Worm (Caenorhabditis elegans) whole organism, late embryonic: ENCODE data around the gene acs-14.

Source experiments
- F13H6.1 ChIP-seq: sonication (generic microtip); optimal IDR thresholded peaks from 2 replicates; lab custom pipeline; 2016; ENCODE audit warnings: missing genetic modification characterization, missing compliant biosample characterization
- Y22D7AL.16 ChIP-seq: sonication (generic microtip); optimal IDR thresholded peaks from 2 replicates; lab custom pipeline; 2016; ENCODE audit warnings: missing genetic modification characterization, missing compliant biosample characterization
- ahr-1 ChIP-seq: sonication (generic microtip); optimal IDR thresholded peaks from 2 replicates; lab custom pipeline; 2016; ENCODE audit warnings: missing genetic modification characterization, missing compliant biosample characterization
- ama-1 ChIP-seq: fragments of 150-350 bp; optimal IDR thresholded peaks from 2 replicates; lab custom pipeline; 2014
- ceh-18 ChIP-seq: sonication (generic microtip); optimal IDR thresholded peaks from 2 replicates; lab custom pipeline; 2016; ENCODE audit warnings: missing genetic modification characterization, missing compliant biosample characterization
- ceh-19 ChIP-seq: fragments of 200-800 bp; sonication (Bioruptor generic); optimal IDR thresholded peaks from 2 replicates; lab custom pipeline; 2018; ENCODE audit warnings: mild to moderate bottlenecking, missing genetic modification characterization, missing compliant biosample characterization
- ceh-2 ChIP-seq: sonication (generic microtip); optimal IDR thresholded peaks from 2 replicates; lab custom pipeline; 2016; ENCODE audit warnings: missing genotype, missing genetic modification characterization, missing compliant biosample characterization
- ceh-22 ChIP-seq: sonication (generic microtip); optimal IDR thresholded peaks from 2 replicates; lab custom pipeline; 2017; ENCODE audit warnings: missing biosample characterization, missing genetic modification characterization
- ceh-24 ChIP-seq: sonication (generic microtip); optimal IDR thresholded peaks from 2 replicates; lab custom pipeline; 2016; ENCODE audit warnings: mild to moderate bottlenecking, missing genetic modification characterization, missing compliant biosample characterization
- ceh-34 ChIP-seq: sonication (generic microtip); optimal IDR thresholded peaks from 2 replicates; lab custom pipeline; 2016; ENCODE audit warnings: mild to moderate bottlenecking, missing genetic modification characterization, missing compliant biosample characterization
- ceh-48 ChIP-seq: sonication (generic microtip); optimal IDR thresholded peaks from 2 replicates; lab custom pipeline; 2016; ENCODE audit warnings: missing genetic modification characterization, inconsistent platforms, missing compliant biosample characterization
- dve-1 ChIP-seq: sonication (generic microtip); optimal IDR thresholded peaks from 2 replicates; lab custom pipeline; 2017; ENCODE audit warnings: antibody characterized with exemption, mild to moderate bottlenecking, missing genetic modification characterization, missing compliant biosample characterization
- ets-4 ChIP-seq: sonication (generic microtip); optimal IDR thresholded peaks from 2 replicates; lab custom pipeline; 2016; ENCODE audit warnings: missing genetic modification characterization, missing compliant biosample characterization
- eyg-1 ChIP-seq: sonication (generic microtip); optimal IDR thresholded peaks from 2 replicates; lab custom pipeline; 2016; ENCODE audit warnings: missing genotype, missing genetic modification characterization, missing compliant biosample characterization
- fax-1 ChIP-seq: sonication (generic microtip); optimal IDR thresholded peaks from 2 replicates; lab custom pipeline; 2016; ENCODE audit warnings: missing genotype, missing genetic modification characterization, missing compliant biosample characterization
- gmeb-2 ChIP-seq: sonication (generic microtip); optimal IDR thresholded peaks from 2 replicates; lab custom pipeline; 2016; ENCODE audit warnings: missing genetic modification characterization, inconsistent platforms, missing compliant biosample characterization
- hlh-13 ChIP-seq: fragments of 200-800 bp; sonication (Bioruptor generic); optimal IDR thresholded peaks from 2 replicates; lab custom pipeline; 2018; ENCODE audit warnings: mild to moderate bottlenecking, missing genetic modification characterization, missing compliant biosample characterization
- hlh-30 ChIP-seq: sonication (generic microtip); optimal IDR thresholded peaks from 2 replicates; lab custom pipeline; 2017; ENCODE audit warnings: antibody characterized with exemption, missing genetic modification characterization, missing compliant biosample characterization; ENCODE audit not compliant: insufficient read depth
- hlh-6 ChIP-seq: sonication (generic microtip); optimal IDR thresholded peaks from 2 replicates; lab custom pipeline; 2016; ENCODE audit warnings: missing genotype, missing genetic modification characterization, missing compliant biosample characterization
- lim-6 ChIP-seq: sonication (generic microtip); optimal IDR thresholded peaks from 2 replicates; lab custom pipeline; 2016; ENCODE audit warnings: missing genetic modification characterization, missing compliant biosample characterization
- lin-11 ChIP-seq: fragments of 200-800 bp; sonication (Bioruptor generic); optimal IDR thresholded peaks from 2 replicates; lab custom pipeline; 2018; ENCODE audit warnings: mild to moderate bottlenecking, missing genetic modification characterization, missing compliant biosample characterization
- nfya-1 ChIP-seq: sonication (generic microtip); optimal IDR thresholded peaks from 2 replicates; lab custom pipeline; 2017; ENCODE audit warnings: missing genetic modification characterization, mild to moderate bottlenecking, missing compliant biosample characterization, antibody characterized with exemption, moderate library complexity
- nhr-232 ChIP-seq: sonication (generic microtip); optimal IDR thresholded peaks from 2 replicates; lab custom pipeline; 2016; ENCODE audit warnings: missing genetic modification characterization, missing compliant biosample characterization
- odd-2 ChIP-seq: sonication (generic microtip); optimal IDR thresholded peaks from 2 replicates; lab custom pipeline; 2017; ENCODE audit warnings: antibody characterized with exemption, mild to moderate bottlenecking, missing genetic modification characterization, missing compliant biosample characterization
- pax-1 ChIP-seq: fragments of 150-350 bp; optimal IDR thresholded peaks from 2 replicates; lab custom pipeline; 2014; ENCODE audit warnings: missing biosample characterization, missing genetic modification characterization
- pha-2 ChIP-seq: sonication (generic microtip); optimal IDR thresholded peaks from 2 replicates; lab custom pipeline; 2017; ENCODE audit warnings: mild to moderate bottlenecking, missing genetic modification characterization, missing compliant biosample characterization
- pros-1 ChIP-seq: fragments of 150-350 bp; optimal IDR thresholded peaks from 2 replicates; lab custom pipeline; 2014; ENCODE audit warnings: missing biosample characterization, missing genetic modification reagents, missing genetic modification characterization
- ref-2 ChIP-seq: sonication (generic microtip); optimal IDR thresholded peaks from 2 replicates; lab custom pipeline; 2016; ENCODE audit warnings: missing genetic modification characterization, missing compliant biosample characterization
- sdc-2 ChIP-seq: sonication (generic microtip); optimal IDR thresholded peaks from 2 replicates; lab custom pipeline; 2016; ENCODE audit warnings: missing genotype, missing genetic modification characterization, missing compliant biosample characterization
- sox-2 ChIP-seq: fragments of 200-800 bp; sonication (Bioruptor generic); IDR thresholded peaks from 2 replicates; pipeline ENCODE4 v1.3.6; 2022; ENCODE audit warnings: missing genetic modification reagents, missing genetic modification characterization, missing compliant biosample characterization
- tbx-7 ChIP-seq: sonication (generic microtip); optimal IDR thresholded peaks from 2 replicates; lab custom pipeline; 2016; ENCODE audit warnings: missing genotype, missing genetic modification characterization, missing compliant biosample characterization
- ttx-3 ChIP-seq: sonication (generic microtip); optimal IDR thresholded peaks from 2 replicates; lab custom pipeline; 2016; ENCODE audit warnings: missing genetic modification reagents, missing genetic modification characterization, missing compliant biosample characterization
- unc-3 ChIP-seq, 2 experiments: fragments of 200-800 bp in 1 of 2; sonication (Bioruptor generic) in 1 of 2; sonication (generic microtip) in 1 of 2; conservative IDR thresholded peaks in 1 of 2; optimal IDR thresholded peaks in 1 of 2; 2 replicates each; pipeline versions ENCODE4 v1.3.6 to Lab custom; 2016 to 2022; ENCODE audit warnings: missing compliant biosample characterization in 2 of 2, missing genetic modification characterization in 2 of 2, missing genetic modification reagents in 1 of 2
- unc-42 ChIP-seq: sonication (generic microtip); optimal IDR thresholded peaks from 2 replicates; lab custom pipeline; 2016; ENCODE audit warnings: missing genotype, missing genetic modification characterization, missing compliant biosample characterization
- unc-86 ChIP-seq: sonication (generic microtip); optimal IDR thresholded peaks from 2 replicates; lab custom pipeline; 2016; ENCODE audit warnings: missing genetic modification characterization, missing compliant biosample characterization
- ztf-16 ChIP-seq: sonication (generic microtip); optimal IDR thresholded peaks from 2 replicates; lab custom pipeline; 2017; ENCODE audit warnings: missing genetic modification characterization, missing compliant biosample characterization

The acs-14 gene

DNA sequence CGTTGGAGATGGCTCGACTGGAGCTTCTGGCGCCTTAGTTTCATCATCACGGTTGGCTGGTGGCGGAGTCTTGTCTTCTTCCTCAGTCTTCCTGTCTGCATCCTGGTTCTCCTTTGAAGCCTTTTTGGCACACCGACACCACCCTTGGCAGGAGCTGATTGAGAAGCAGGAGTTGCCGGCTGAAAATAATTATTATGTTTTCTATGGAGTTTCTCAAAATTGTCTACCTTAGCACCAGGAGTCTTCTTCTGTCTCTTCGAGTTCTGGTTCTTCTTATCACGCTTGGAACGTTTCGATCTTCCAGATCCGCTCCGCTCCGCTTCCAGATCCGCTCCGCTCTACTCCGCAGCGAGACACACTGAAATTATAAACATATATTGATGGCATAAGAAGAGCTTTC lies 27.4 kb upstream of the acs-14 start, which contains the start of gene K06A4.6:
Gene K06A4.6, minus strand, starts transcription at position 101 of the 400 bp plus-strand sequence.
- TF ChIP-seq unc-42 (no peak), nfya-1 (tag; lab: Kevin White, UChicago) (no peak), lim-6 (tag; lab: Kevin White, UChicago) (no peak), dve-1 (no peak), pros-1 (no peak), pax-1 (tag; lab: Kevin White, UChicago) (no peak), unc-86 (tag; lab: Kevin White, UChicago) (no peak), odd-2 (no peak), ceh-18 (tag; lab: Kevin White, UChicago) (no peak), lin-11 (tag; lab: Kevin White, UChicago) (no peak), eyg-1 (tag; lab: Kevin White, UChicago) (no peak), ceh-34 (tag; lab: Kevin White, UChicago) (no peak), ttx-3 (no peak), ahr-1 (no peak), ceh-48 (tag; lab: Kevin White, UChicago) (no peak)

DNA sequence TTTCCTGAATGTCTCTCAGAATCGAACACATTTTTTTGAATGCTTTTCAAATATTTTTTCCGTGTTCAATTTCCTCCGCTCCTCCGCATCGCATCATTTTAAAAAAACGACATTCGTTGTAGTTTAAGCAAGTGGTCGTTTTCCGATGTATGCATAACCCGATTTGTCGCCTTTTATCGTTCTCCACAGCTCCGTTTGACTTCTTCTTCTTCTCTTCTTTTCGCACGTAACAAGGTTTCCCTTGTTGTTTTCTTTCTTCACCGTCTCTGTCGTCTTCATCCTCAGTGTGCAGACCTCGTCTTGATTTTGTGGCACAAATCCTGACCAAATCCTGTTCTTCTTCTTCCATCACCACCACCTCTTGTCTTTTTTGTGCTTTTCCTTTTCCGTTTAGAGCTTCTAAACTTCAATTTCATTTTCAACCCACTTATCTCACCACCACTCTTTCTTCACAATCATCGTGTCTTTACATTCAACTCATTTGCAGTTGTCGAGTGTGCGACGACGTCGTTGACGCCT lies 24.1 kb upstream of the acs-14 start, which contains the start of gene K06A4.2:
Gene K06A4.2, plus strand, starts transcription at position 469 of the 519 bp plus-strand sequence.
- TF ChIP-seq unc-42: peak; percentile 75
- no peak for TF ChIP-seq unc-3 (GFP tag; conservative IDR thresholded peaks at IDR 0.05; lab: Robert Waterston, UW)
- no peak for TF ChIP-seq unc-3 (tag; optimal IDR thresholded peaks at IDR 0.05; lab: Kevin White, UChicago)
- TF ChIP-seq, all 69 proteins: peak for 1

DNA sequence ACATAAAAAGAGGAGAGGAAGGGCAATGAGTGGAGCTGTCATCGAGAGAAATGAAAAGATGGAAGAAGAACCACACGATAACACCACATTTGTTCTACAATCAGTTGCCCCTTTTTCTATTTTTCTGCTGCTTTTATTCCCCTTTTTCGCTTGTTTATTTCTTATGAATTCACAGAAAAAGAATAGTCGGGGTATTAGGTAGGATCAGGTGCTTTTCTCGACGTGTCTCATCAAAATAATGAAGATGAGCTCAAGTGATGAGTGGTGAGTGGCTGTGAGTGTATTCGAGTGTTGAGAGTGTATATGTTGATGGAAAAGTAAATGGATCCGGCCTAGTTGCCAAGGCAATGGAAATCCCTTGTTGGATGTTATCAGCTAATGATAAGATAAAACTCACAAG lies 22.4 kb upstream of the acs-14 start:
- TF ChIP-seq hlh-30 (tag; lab: Kevin White, UChicago) (no peak), fax-1 (no peak), sox-2 (GFP tag; lab: Robert Waterston, UW) (no peak), tbx-7 (tag; lab: Kevin White, UChicago) (no peak), nhr-232 (tag; lab: Kevin White, UChicago) (no peak), sdc-2 (tag; lab: Kevin White, UChicago) (no peak), eyg-1 (tag; lab: Kevin White, UChicago) (no peak), hlh-6 (tag; lab: Kevin White, UChicago) (no peak), Y22D7AL.16 (no peak), ceh-19 (GFP tag; lab: Kevin White, UChicago) (no peak), pha-2 (no peak), gmeb-2 (no peak), ama-1 (no peak), ets-4 (tag; lab: Kevin White, UChicago) (no peak), ttx-3 (no peak), ceh-2 (no peak), ceh-24 (tag; lab: Kevin White, UChicago) (no peak), odd-2 (no peak)

DNA sequence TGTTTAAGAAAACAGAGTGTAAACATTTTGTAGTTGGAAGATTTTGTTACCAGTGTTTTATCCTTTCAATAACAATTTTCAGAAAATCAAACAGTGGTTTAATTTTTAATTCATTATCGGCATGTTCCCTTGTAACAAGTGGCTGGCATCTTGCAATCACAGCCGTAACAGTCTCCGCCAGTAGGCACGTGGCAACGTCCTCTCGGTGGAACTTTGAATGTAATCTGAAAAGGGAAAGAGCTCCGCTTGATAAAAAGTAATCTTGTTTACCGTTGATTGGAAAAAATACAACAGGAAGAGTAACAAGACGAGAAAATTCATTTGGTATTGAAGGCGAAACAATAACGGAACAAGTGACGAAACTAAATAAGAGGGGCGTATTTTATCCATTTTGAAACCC lies 18.5 kb upstream of the acs-14 start, which contains the start of gene K06A4.10:
Gene K06A4.10, minus strand, starts transcription at position 390 of the 400 bp plus-strand sequence.
- no peak for TF ChIP-seq F13H6.1 (tag; lab: Kevin White, UChicago)
- TF ChIP-seq pha-2: no peak
- TF ChIP-seq ttx-3: no peak
- TF ChIP-seq dve-1: no peak
- TF ChIP-seq ztf-16 (tag; lab: Kevin White, UChicago): no peak
- TF ChIP-seq ceh-19 (GFP tag; lab: Kevin White, UChicago): no peak
- no peak for TF ChIP-seq ets-4 (tag; lab: Kevin White, UChicago)
- TF ChIP-seq ref-2 (tag; lab: Kevin White, UChicago): no peak
- no peak for TF ChIP-seq fax-1
- TF ChIP-seq hlh-13: no peak
- no peak for TF ChIP-seq lim-6 (tag; lab: Kevin White, UChicago)
- TF ChIP-seq lin-11 (tag; lab: Kevin White, UChicago): no peak
- TF ChIP-seq ceh-22: no peak
